Worm (Caenorhabditis elegans): ENCODE data around the gene nhr-228.

DNA sequence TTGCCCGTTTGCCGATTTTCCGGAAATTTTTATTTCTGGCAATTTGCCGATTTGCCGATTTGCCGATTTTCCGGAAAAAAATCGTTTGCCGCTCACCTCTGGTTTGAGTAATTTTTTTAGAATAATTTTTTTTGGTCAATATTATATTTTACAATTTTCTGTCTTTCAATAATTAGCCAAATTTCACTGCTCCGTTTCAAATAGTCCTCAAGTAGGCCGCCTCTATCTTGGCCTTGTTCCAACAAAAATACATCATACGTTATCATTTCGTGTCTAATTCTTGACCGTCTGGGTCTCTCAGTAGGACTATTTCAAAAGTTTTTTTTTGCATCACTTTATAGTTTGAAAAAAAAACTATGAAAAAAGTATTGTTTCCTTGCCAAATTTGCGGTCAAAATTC lies 10.7 kb downstream of the nhr-228 start, which contains the start of gene nhr-115:
- TF ChIP-seq hlh-30 (tag; optimal IDR thresholded peaks at IDR 0.05; ENCODE audit: insufficient read depth) (no peak), hlh-8 (tag; optimal IDR thresholded peaks at IDR 0.05) (no peak), ama-1 (optimal IDR thresholded peaks at IDR 0.05) (no peak), syd-9 (tag; optimal IDR thresholded peaks at IDR 0.05) (no peak), rnt-1 (tag; optimal IDR thresholded peaks at IDR 0.05) (no peak), tbx-2 (tag; optimal IDR thresholded peaks at IDR 0.05) (no peak), pha-4 (tag; optimal IDR thresholded peaks at IDR 0.05) (no peak), fkh-10 (GFP tag; optimal IDR thresholded peaks at IDR 0.05) (no peak), ceh-22 (tag; optimal IDR thresholded peaks at IDR 0.05) (no peak), nhr-232 (tag; optimal IDR thresholded peaks at IDR 0.05) (no peak), elt-2 (tag; optimal IDR thresholded peaks at IDR 0.05) (no peak), K09A11.1 (tag; optimal IDR thresholded peaks at IDR 0.05; ENCODE audit: insufficient read depth) (no peak)
